Fruit fly (Drosophila melanogaster) whole organism, embryonic: ENCODE data around the gene Dmtn.
A peak's percentile ranks its signal among the peaks of the same experiment; 100 is the strongest.

Source experiments
- Ada2b ChIP-seq: fragments of 200-800 bp; sonication (Bioruptor generic); IDR thresholded peaks from 2 replicates; pipeline ENCODE4 v1.3.6; 2022; ENCODE audit warnings: missing biosample characterization, missing genetic modification characterization
- B-H2 ChIP-seq: fragments of 200-800 bp; sonication (Bioruptor generic); optimal IDR thresholded peaks from 2 replicates; lab custom pipeline; 2018; ENCODE audit warnings: missing biosample characterization, mild to moderate bottlenecking, missing genetic modification characterization
- Bgb ChIP-seq: fragments of 200-800 bp; sonication (Bioruptor generic); IDR thresholded peaks from 2 replicates; pipeline ENCODE4 v1.3.6; 2022; ENCODE audit warnings: missing biosample characterization, missing genetic modification characterization; ENCODE audit not compliant: partially characterized antibody
- CG10147 ChIP-seq: fragments of 200-800 bp; sonication (Bioruptor generic); optimal IDR thresholded peaks from 2 replicates; lab custom pipeline; 2019; ENCODE audit warnings: missing biosample characterization, mild to moderate bottlenecking, missing genetic modification characterization, moderate library complexity
- CG10431 ChIP-seq: fragments of 200-800 bp; sonication (Bioruptor generic); optimal IDR thresholded peaks from 3 replicates; lab custom pipeline; 2018; ENCODE audit warnings: missing biosample characterization, mild to moderate bottlenecking, missing genetic modification characterization
- CG11085 ChIP-seq: fragments of 200-800 bp; sonication (Bioruptor generic); IDR thresholded peaks from 2 replicates; pipeline ENCODE4 v1.3.6; 2022; ENCODE audit warnings: missing biosample characterization, missing genetic modification characterization
- CG11247 ChIP-seq: fragments of 200-800 bp; sonication (Bioruptor generic); IDR thresholded peaks from 2 replicates; pipeline ENCODE4 v1.3.6; 2022; ENCODE audit warnings: missing biosample characterization, missing genetic modification characterization
- CG12104 ChIP-seq: fragments of 200-800 bp; sonication (Bioruptor generic); optimal IDR thresholded peaks from 3 replicates; lab custom pipeline; 2016; ENCODE audit warnings: missing biosample characterization, missing genetic modification characterization
- CG1233 ChIP-seq: fragments of 200-800 bp; sonication (Bioruptor generic); optimal IDR thresholded peaks from 4 replicates; lab custom pipeline; 2018; ENCODE audit warnings: missing biosample characterization, mild to moderate bottlenecking, missing genetic modification characterization
- CG13123 ChIP-seq: fragments of 200-800 bp; sonication (Bioruptor generic); optimal IDR thresholded peaks from 2 replicates; lab custom pipeline; 2016; ENCODE audit warnings: missing biosample characterization, missing genetic modification characterization
- CG13296 ChIP-seq: fragments of 200-800 bp; sonication (Bioruptor generic); optimal IDR thresholded peaks from 3 replicates; lab custom pipeline; 2018; ENCODE audit warnings: missing biosample characterization, mild to moderate bottlenecking, missing genetic modification characterization
- CG14667 ChIP-seq: fragments of 200-800 bp; sonication (Bioruptor generic); IDR thresholded peaks from 2 replicates; pipeline ENCODE4 v1.3.6; 2022; ENCODE audit warnings: missing biosample characterization, missing genetic modification characterization
- CG14710 ChIP-seq: fragments of 200-800 bp; sonication (Bioruptor generic); optimal IDR thresholded peaks from 3 replicates; lab custom pipeline; 2019; ENCODE audit warnings: missing biosample characterization, mild to moderate bottlenecking, missing genetic modification characterization, moderate library complexity
- CG16815 ChIP-seq: fragments of 200-800 bp; sonication (Bioruptor generic); optimal IDR thresholded peaks from 3 replicates; lab custom pipeline; 2017; ENCODE audit warnings: missing biosample characterization, mild to moderate bottlenecking, missing genetic modification characterization
- CG17186 ChIP-seq: fragments of 200-800 bp; sonication (Bioruptor generic); optimal IDR thresholded peaks from 3 replicates; lab custom pipeline; 2017; ENCODE audit warnings: missing biosample characterization, missing genetic modification reagents, missing genetic modification characterization
- CG17359 ChIP-seq: fragments of 200-800 bp; sonication (Bioruptor generic); optimal IDR thresholded peaks from 3 replicates; lab custom pipeline; 2018; ENCODE audit warnings: missing biosample characterization, mild to moderate bottlenecking, missing genetic modification characterization, moderate library complexity
- CG18619 ChIP-seq: fragments of 200-800 bp; sonication (Bioruptor generic); optimal IDR thresholded peaks from 3 replicates; lab custom pipeline; 2017; ENCODE audit warnings: missing biosample characterization, mild to moderate bottlenecking, missing genetic modification characterization
- CG30020 ChIP-seq: fragments of 200-800 bp; optimal IDR thresholded peaks from 2 replicates; lab custom pipeline; 2019; ENCODE audit warnings: missing biosample characterization, mild to moderate bottlenecking, missing genetic modification characterization, moderate library complexity
- CG42726 ChIP-seq: fragments of 200-800 bp; sonication (Bioruptor generic); IDR thresholded peaks from 2 replicates; pipeline ENCODE4 v1.3.6; 2022; ENCODE audit warnings: missing biosample characterization, missing genetic modification characterization; ENCODE audit not compliant: partially characterized antibody
- CG43689 ChIP-seq: fragments of 200-800 bp; sonication (Bioruptor generic); IDR thresholded peaks from 2 replicates; pipeline ENCODE4 v1.3.6; 2022; ENCODE audit warnings: missing biosample characterization, missing genetic modification characterization
- CG4404 ChIP-seq: fragments of 200-800 bp; sonication (Bioruptor generic); IDR thresholded peaks from 2 replicates; pipeline ENCODE4 v1.3.6; 2022; ENCODE audit warnings: missing biosample characterization, missing genetic modification characterization
- CG5180 ChIP-seq: fragments of 200-800 bp; sonication (Bioruptor generic); optimal IDR thresholded peaks from 3 replicates; lab custom pipeline; 2017; ENCODE audit warnings: missing biosample characterization, missing genetic modification characterization, mild to moderate bottlenecking, moderate library complexity, missing genetic modification reagents
- CG6689 ChIP-seq: fragments of 200-800 bp; sonication (Bioruptor generic); IDR thresholded peaks from 2 replicates; pipeline ENCODE4 v1.3.6; 2022; ENCODE audit warnings: missing biosample characterization, missing genetic modification characterization
- CG8281 ChIP-seq: fragments of 200-800 bp; sonication (Bioruptor generic); optimal IDR thresholded peaks from 2 replicates; lab custom pipeline; 2018; ENCODE audit warnings: missing biosample characterization, mild to moderate bottlenecking, missing genetic modification characterization, moderate library complexity
- CG8924 ChIP-seq: fragments of 200-800 bp; optimal IDR thresholded peaks from 3 replicates; lab custom pipeline; 2019; ENCODE audit warnings: missing biosample characterization, mild to moderate bottlenecking, missing genetic modification characterization, moderate library complexity
- CG8944 ChIP-seq: fragments of 200-800 bp; sonication (Bioruptor generic); optimal IDR thresholded peaks from 3 replicates; lab custom pipeline; 2016; ENCODE audit warnings: missing biosample characterization, missing genetic modification characterization
- CG9817 ChIP-seq: fragments of 200-800 bp; sonication (Bioruptor generic); optimal IDR thresholded peaks from 2 replicates; lab custom pipeline; 2018; ENCODE audit warnings: missing biosample characterization, mild to moderate bottlenecking, missing genetic modification characterization, moderate library complexity
- E2f1 ChIP-seq: fragments of 200-800 bp; sonication (Bioruptor generic); IDR thresholded peaks from 2 replicates; pipeline ENCODE4 v1.3.6; 2022; ENCODE audit warnings: missing biosample characterization, missing genetic modification characterization
- Elba2 ChIP-seq: fragments of 200-800 bp; sonication (Bioruptor generic); optimal IDR thresholded peaks from 3 replicates; lab custom pipeline; 2016; ENCODE audit warnings: missing biosample characterization, missing genetic modification characterization
- Hey ChIP-seq: fragments of 200-800 bp; sonication (Bioruptor generic); optimal IDR thresholded peaks from 3 replicates; lab custom pipeline; 2018; ENCODE audit warnings: missing biosample characterization, mild to moderate bottlenecking, missing genetic modification characterization
- Med ChIP-seq: fragments of 200-800 bp; sonication (Bioruptor generic); peaks from one replicate; lab custom pipeline; 2016; ENCODE audit warnings: missing biosample characterization, missing genetic modification characterization, mild to moderate bottlenecking, inconsistent platforms, moderate library complexity
- Side ChIP-seq: fragments of 200-800 bp; sonication (Bioruptor generic); optimal IDR thresholded peaks from 2 replicates; lab custom pipeline; 2016; ENCODE audit warnings: missing biosample characterization, missing genetic modification characterization
- Ssrp ChIP-seq: fragments of 200-800 bp; sonication (Bioruptor generic); optimal IDR thresholded peaks from 2 replicates; lab custom pipeline; 2018; ENCODE audit warnings: missing biosample characterization, mild to moderate bottlenecking, missing genetic modification characterization, moderate library complexity
- aop ChIP-seq: fragments of 200-800 bp; sonication (Bioruptor generic); IDR thresholded peaks from 2 replicates; pipeline ENCODE4 v1.3.6; 2022; ENCODE audit warnings: missing biosample characterization, missing genetic modification characterization
- chn ChIP-seq: fragments of 200-800 bp; sonication (Bioruptor generic); optimal IDR thresholded peaks from 2 replicates; lab custom pipeline; 2016; ENCODE audit warnings: missing biosample characterization, missing genetic modification characterization
- croc ChIP-seq: fragments of 200-800 bp; sonication (Bioruptor generic); conservative IDR thresholded peaks from 3 replicates; pipeline ENCODE4 v1.3.6; 2022; ENCODE audit warnings: missing biosample characterization, missing genetic modification characterization
- emc ChIP-seq: fragments of 200-800 bp; sonication (Bioruptor generic); optimal IDR thresholded peaks from 2 replicates; lab custom pipeline; 2016; ENCODE audit warnings: missing biosample characterization, missing genetic modification characterization
- fd3F ChIP-seq: fragments of 200-800 bp; sonication (Bioruptor generic); optimal IDR thresholded peaks from 2 replicates; lab custom pipeline; 2018; ENCODE audit warnings: missing biosample characterization, mild to moderate bottlenecking, missing genetic modification characterization, moderate library complexity
- ham ChIP-seq: fragments of 200-800 bp; sonication (Bioruptor generic); IDR thresholded peaks from 2 replicates; pipeline ENCODE4 v1.3.6; 2022; ENCODE audit warnings: missing biosample characterization, missing genetic modification characterization
- her ChIP-seq: fragments of 200-800 bp; sonication (Bioruptor generic); optimal IDR thresholded peaks from 2 replicates; lab custom pipeline; 2016; ENCODE audit warnings: missing biosample characterization, missing genetic modification characterization
- inv ChIP-seq: fragments of 200-800 bp; sonication (Bioruptor generic); IDR thresholded peaks from 2 replicates; pipeline ENCODE4 v1.3.6; 2022; ENCODE audit warnings: missing biosample characterization, missing genetic modification characterization; ENCODE audit not compliant: partially characterized antibody
- luna ChIP-seq: fragments of 200-800 bp; sonication (Bioruptor generic); optimal IDR thresholded peaks from 2 replicates; lab custom pipeline; 2016; ENCODE audit warnings: missing biosample characterization, missing genetic modification characterization
- otp ChIP-seq: fragments of 200-800 bp; sonication (Bioruptor generic); IDR thresholded peaks from 3 replicates; pipeline ENCODE4, ENCODE4 v1.3.6; 2022; ENCODE audit warnings: missing biosample characterization, missing genetic modification characterization
- pfk ChIP-seq: fragments of 200-800 bp; sonication (Bioruptor generic); optimal IDR thresholded peaks from 2 replicates; lab custom pipeline; 2018; ENCODE audit warnings: missing biosample characterization, mild to moderate bottlenecking, missing genetic modification characterization, moderate library complexity
- phol ChIP-seq: fragments of 200-800 bp; sonication (Bioruptor generic); optimal IDR thresholded peaks from 3 replicates; lab custom pipeline; 2018; ENCODE audit warnings: missing biosample characterization, mild to moderate bottlenecking, missing genetic modification characterization, moderate library complexity
- shn ChIP-seq: fragments of 200-800 bp; sonication (Bioruptor generic); optimal IDR thresholded peaks from 3 replicates; lab custom pipeline; 2016; ENCODE audit warnings: missing biosample characterization, missing genetic modification characterization
- sim ChIP-seq: fragments of 200-800 bp; sonication (Bioruptor generic); IDR thresholded peaks from 2 replicates; pipeline ENCODE4 v1.3.6; 2022; ENCODE audit warnings: missing biosample characterization, missing genetic modification characterization
- sob ChIP-seq: fragments of 200-800 bp; sonication (Bioruptor generic); IDR thresholded peaks from 2 replicates; pipeline ENCODE4 v1.3.6; 2022; ENCODE audit warnings: missing biosample characterization, missing genetic modification characterization
- toy ChIP-seq: fragments of 200-800 bp; sonication (Bioruptor generic); IDR thresholded peaks from 2 replicates; pipeline ENCODE4 v1.3.6; 2022; ENCODE audit warnings: missing biosample characterization, missing genetic modification characterization
- trem ChIP-seq: fragments of 200-800 bp; optimal IDR thresholded peaks from 3 replicates; lab custom pipeline; 2019; ENCODE audit warnings: missing biosample characterization, mild to moderate bottlenecking, missing genetic modification characterization, moderate library complexity
- zfh1 ChIP-seq: fragments of 200-800 bp; sonication (Bioruptor generic); IDR thresholded peaks from 3 replicates; pipeline ENCODE4 v1.3.6; 2022; ENCODE audit warnings: missing biosample characterization, missing genetic modification characterization
- zfh2 ChIP-seq: fragments of 200-800 bp; sonication (Bioruptor generic); optimal IDR thresholded peaks from 2 replicates; lab custom pipeline; 2016; ENCODE audit warnings: missing biosample characterization, missing genetic modification characterization

Dmtn gene

dm6 chr3R:6350755-6351154, 54.9 kb downstream of the Dmtn start, which contains the start of gene Pak (continued):
- no peak for TF ChIP-seq CG14667
- TF ChIP-seq CG10147 (GFP tag; lab: Kevin White, UChicago), result no peak
- no peak for TF ChIP-seq CG16815
- no peak for TF ChIP-seq CG8281 (tag; lab: Kevin White, UChicago)
- no peak for TF ChIP-seq B-H2 (GFP tag; lab: Kevin White, UChicago)
- TF ChIP-seq Ada2b, result no peak
- TF ChIP-seq CG30020, result peak; percentile 57
- no peak for TF ChIP-seq ham (GFP tag; lab: Robert Waterston, UW)
- TF ChIP-seq emc (GFP tag; lab: Kevin White, UChicago), result no peak
- no peak for TF ChIP-seq CG8924 (tag; lab: Kevin White, UChicago)
- no peak for TF ChIP-seq chn (GFP tag; lab: Kevin White, UChicago)
- no peak for TF ChIP-seq CG8944
- TF ChIP-seq CG14710 (tag; lab: Kevin White, UChicago), result peak; percentile 43
- TF ChIP-seq Side (GFP tag; lab: Kevin White, UChicago), result no peak
- TF ChIP-seq Ssrp (tag; lab: Kevin White, UChicago), result no peak
- no peak for TF ChIP-seq CG43689 (GFP tag; lab: Robert Waterston, UW)
- no peak for TF ChIP-seq CG10431 (GFP tag; lab: Kevin White, UChicago)
- TF ChIP-seq Elba2 (GFP tag; lab: Kevin White, UChicago), result no peak
- no peak for TF ChIP-seq CG4404 (GFP tag; lab: Robert Waterston, UW)
- TF ChIP-seq luna (GFP tag; lab: Kevin White, UChicago), result no peak
- no peak for TF ChIP-seq her (GFP tag; lab: Kevin White, UChicago)
- peak; percentile 57 for TF ChIP-seq phol (tag; lab: Kevin White, UChicago)
- TF ChIP-seq E2f1 (GFP tag; lab: Robert Waterston, UW), result no peak
- TF ChIP-seq inv (GFP tag; lab: Robert Waterston, UW), result peak; percentile 92
- TF ChIP-seq CG13296 (GFP tag; lab: Kevin White, UChicago), result no peak
- TF ChIP-seq aop (GFP tag; lab: Robert Waterston, UW), result no peak
- TF ChIP-seq zfh1 (GFP tag; lab: Robert Waterston, UW), result no peak
- TF ChIP-seq CG1233, result no peak
- TF ChIP-seq CG17186 (GFP tag; lab: Kevin White, UChicago), result peak; percentile 25
- no peak for TF ChIP-seq shn (GFP tag; lab: Kevin White, UChicago)
- no peak for TF ChIP-seq toy (GFP tag; lab: Robert Waterston, UW)
- no peak for TF ChIP-seq CG11085 (GFP tag; lab: Robert Waterston, UW)
- no peak for TF ChIP-seq Hey (tag; lab: Kevin White, UChicago)
- TF ChIP-seq fd3F, result no peak
- TF ChIP-seq CG13123, result no peak
- TF ChIP-seq CG6689 (GFP tag; lab: Robert Waterston, UW), result no peak
- peak; percentile 95 for TF ChIP-seq CG42726 (GFP tag; lab: Robert Waterston, UW)
- no peak for TF ChIP-seq sob (GFP tag; lab: Robert Waterston, UW)
- no peak for TF ChIP-seq CG11247 (GFP tag; lab: Robert Waterston, UW)
- no peak for TF ChIP-seq croc (GFP tag; lab: Robert Waterston, UW)
- no peak for TF ChIP-seq CG18619 (GFP tag; lab: Kevin White, UChicago)
- TF ChIP-seq zfh2 (GFP tag; lab: Kevin White, UChicago), result peak; percentile 7
- TF ChIP-seq CG12104 (GFP tag; lab: Kevin White, UChicago), result no peak
- TF ChIP-seq Bgb, result peak; percentile 96
- TF ChIP-seq Med (GFP tag; lab: Kevin White, UChicago), result peak; percentile 59
- TF ChIP-seq sim, result no peak
- no peak for TF ChIP-seq pfk (GFP tag; lab: Kevin White, UChicago)
- no peak for TF ChIP-seq otp
- peak; percentile 54 for TF ChIP-seq trem
- no peak for TF ChIP-seq CG5180 (GFP tag; lab: Kevin White, UChicago)
- TF ChIP-seq CG17359 (tag; lab: Kevin White, UChicago), result no peak
- TF ChIP-seq CG9817 (tag; lab: Kevin White, UChicago), result no peak
